Fruit fly (Drosophila melanogaster): Measurements from ENCODE around the gene Nmd3.
A peak's percentile ranks its signal among the peaks of the same experiment; 100 is the strongest.

Gene Nmd3

dm6 chrX:2180750-2181261, 3.7 kb downstream of the Nmd3 start, which contains the start of gene pn (continued):
- TF ChIP-seq CG15269 (tag; optimal IDR thresholded peaks at IDR 0.05) (no peak), CG14014 (GFP tag; IDR thresholded peaks at IDR 0.05) (no peak), Ssrp (tag; optimal IDR thresholded peaks at IDR 0.05) (no peak), HLHmδ (GFP tag; optimal IDR thresholded peaks at IDR 0.05) (no peak), CG5953 (GFP tag; IDR thresholded peaks at IDR 0.05) (no peak), CG11456 (GFP tag; IDR thresholded peaks at IDR 0.05) (no peak), CG1602 (GFP tag; optimal IDR thresholded peaks at IDR 0.05) (no peak), fd102C (GFP tag; optimal IDR thresholded peaks at IDR 0.05) (no peak), sob (GFP tag; IDR thresholded peaks at IDR 0.05) (no peak), Sry-β (GFP tag; optimal IDR thresholded peaks at IDR 0.05) (peak; percentile 80), Hand (GFP tag; optimal IDR thresholded peaks at IDR 0.05) (no peak), CG14710 (tag; optimal IDR thresholded peaks at IDR 0.05) (peak; percentile 19)

- TF ChIP-seq CG3281 (GFP tag; optimal IDR thresholded peaks at IDR 0.05) (no peak), CG11456 (GFP tag; IDR thresholded peaks at IDR 0.05) (no peak), CG6854 (GFP tag; optimal IDR thresholded peaks at IDR 0.05) (no peak), NFAT (GFP tag; IDR thresholded peaks at IDR 0.05) (no peak), onecut (GFP tag; IDR thresholded peaks at IDR 0.05) (no peak), CG12299 (tag; optimal IDR thresholded peaks at IDR 0.05) (no peak), crp (GFP tag; optimal IDR thresholded peaks at IDR 0.05) (peak in 1 of 2 experiments; percentile 76), Sry-β (GFP tag; optimal IDR thresholded peaks at IDR 0.05) (no peak), CG8290 (GFP tag; optimal IDR thresholded peaks at IDR 0.05) (no peak), CG8290 (tag; optimal IDR thresholded peaks at IDR 0.05) (no peak), ERR (GFP tag; optimal IDR thresholded peaks at IDR 0.05) (no peak), BtbVII (GFP tag; optimal IDR thresholded peaks at IDR 0.05) (no peak), sens (GFP tag) (no peak), Abd-B (GFP tag; optimal IDR thresholded peaks at IDR 0.05) (no peak), H15 (GFP tag; IDR thresholded peaks at IDR 0.05) (no peak), sens-2 (GFP tag; IDR thresholded peaks at IDR 0.05) (no peak), lola (GFP tag; optimal IDR thresholded peaks at IDR 0.05) (no peak), stwl (tag; optimal IDR thresholded peaks at IDR 0.05) (no peak), CG34376 (GFP tag; optimal IDR thresholded peaks at IDR 0.05) (peak; percentile 27), Pdp1 (GFP tag; optimal IDR thresholded peaks at IDR 0.05) (peak in 1 of 2 experiments; percentile 92), mirr (GFP tag; optimal IDR thresholded peaks at IDR 0.05) (peak; percentile 3), corto (GFP tag; optimal IDR thresholded peaks at IDR 0.05) (no peak), lov (optimal IDR thresholded peaks at IDR 0.05) (no peak), lov (GFP tag; IDR thresholded peaks at IDR 0.05) (no peak), CG6683 (GFP tag; optimal IDR thresholded peaks at IDR 0.05) (no peak), CG6765 (GFP tag; optimal IDR thresholded peaks at IDR 0.05) (no peak), CG17568 (GFP tag; optimal IDR thresholded peaks at IDR 0.05) (no peak), gsb-n (tag; optimal IDR thresholded peaks at IDR 0.05) (no peak), peb (GFP tag; IDR thresholded peaks at IDR 0.05) (no peak), sug (tag; optimal IDR thresholded peaks at IDR 0.05) (peak; percentile 52), Bdp1 (GFP tag; optimal IDR thresholded peaks at IDR 0.05) (no peak), exex (tag; optimal IDR thresholded peaks at IDR 0.05) (peak; percentile 47), CG18476 (GFP tag; optimal IDR thresholded peaks at IDR 0.05) (no peak), CG13894 (tag; optimal IDR thresholded peaks at IDR 0.05) (no peak), CG1832 (GFP tag; optimal IDR thresholded peaks at IDR 0.05) (no peak), CG13287 (GFP tag; IDR thresholded peaks at IDR 0.05; ENCODE audit: partially characterized antibody) (no peak), Meics (GFP tag; optimal IDR thresholded peaks at IDR 0.05) (no peak), CG14050 (GFP tag; IDR thresholded peaks at IDR 0.05) (no peak), sd (tag; optimal IDR thresholded peaks at IDR 0.05) (no peak), CG6654 (GFP tag; optimal IDR thresholded peaks at IDR 0.05) (no peak)
Observed at dm6 chrX:2178802-2179201, 5.7 kb downstream of the Nmd3 start, which contains the start of gene Cyp4ae1. Gene Cyp4ae1 (plus strand): TSS chrX:2179007.

Data from whole organism, embryonic.